Worm (Caenorhabditis elegans): ENCODE results near the gene ceh-1.

Gene ceh-1

DNA sequence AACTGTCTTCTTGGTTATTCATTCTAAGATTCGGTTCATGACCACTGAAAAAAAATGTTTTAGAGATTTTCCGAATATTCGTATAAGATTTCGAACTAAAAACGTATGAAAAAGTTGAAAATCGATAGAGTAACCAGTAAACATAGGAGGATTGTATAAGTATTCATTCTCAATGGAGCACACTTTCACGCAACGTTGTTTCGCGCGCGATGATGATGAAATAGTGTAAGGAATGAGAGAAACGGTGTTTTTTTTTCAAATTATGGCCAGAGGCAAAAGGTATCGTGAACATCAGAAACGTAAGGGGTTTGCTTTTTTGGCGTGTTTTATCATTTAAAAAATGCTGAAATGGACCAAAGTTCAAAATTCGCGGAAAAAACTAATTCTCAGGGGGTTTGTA, 34.4 kb downstream of the ceh-1 start, which contains the start of gene pqn-65:
pqn-65 (minus strand) TSS at position 54 of the 400 bp plus-strand sequence.
- TF ChIP-seq nhr-129 (tag; optimal IDR thresholded peaks at IDR 0.05) (peak; percentile 76), mbf-1 (tag; optimal IDR thresholded peaks at IDR 0.05) (no peak), C34F6.9 (tag; optimal IDR thresholded peaks at IDR 0.05) (peak; percentile 28), unc-55 (GFP tag; optimal IDR thresholded peaks at IDR 0.05) (peak; percentile 57), lsy-2 (tag; optimal IDR thresholded peaks at IDR 0.05) (peak in 1 of 2 experiments; percentile 9), aly-2 (tag; optimal IDR thresholded peaks at IDR 0.05) (no peak), lin-13 (GFP tag; optimal IDR thresholded peaks at IDR 0.05) (no peak)

DNA sequence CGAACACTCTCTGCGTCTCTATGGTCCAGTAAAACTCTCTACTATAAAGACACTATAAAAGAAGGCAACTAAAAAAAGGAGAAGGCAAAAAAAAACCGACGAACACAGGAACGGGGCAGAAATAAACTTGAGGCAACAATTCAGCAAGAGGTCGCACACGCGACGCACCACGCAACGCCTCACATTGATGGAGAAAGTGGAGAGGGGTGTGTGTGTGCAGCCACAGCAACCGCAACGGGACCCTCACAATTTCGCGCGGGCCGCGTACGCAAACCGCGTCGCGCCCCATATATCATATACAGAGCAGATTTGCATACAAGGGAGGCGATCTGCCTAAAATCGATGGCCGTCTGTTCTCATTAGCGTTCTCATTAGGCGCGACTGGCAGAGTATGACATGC, 37.1 kb downstream of the ceh-1 start:
- TF ChIP-seq ztf-11 (tag; optimal IDR thresholded peaks at IDR 0.05) (no peak), crh-2 (tag; optimal IDR thresholded peaks at IDR 0.05) (no peak), nhr-129 (tag; optimal IDR thresholded peaks at IDR 0.05) (peak; percentile 42), sma-9 (GFP tag; optimal IDR thresholded peaks at IDR 0.05) (no peak), sma-9 (tag; optimal IDR thresholded peaks at IDR 0.05) (no peak), lsy-2 (tag; optimal IDR thresholded peaks at IDR 0.05) (peak in 1 of 2 experiments; percentile 2), sma-3 (GFP tag; optimal IDR thresholded peaks at IDR 0.05) (no peak), lin-39 (tag; optimal IDR thresholded peaks at IDR 0.05) (no peak), nhr-11 (tag; optimal IDR thresholded peaks at IDR 0.05) (no peak), dmd-4 (tag; optimal IDR thresholded peaks at IDR 0.05) (no peak), peb-1 (tag; optimal IDR thresholded peaks at IDR 0.05) (no peak), ceh-82 (tag; optimal IDR thresholded peaks at IDR 0.05) (no peak), unc-39 (tag; optimal IDR thresholded peaks at IDR 0.05) (no peak), unc-55 (GFP tag; optimal IDR thresholded peaks at IDR 0.05) (peak; percentile 51), mab-5 (tag; optimal IDR thresholded peaks at IDR 0.05) (no peak), blmp-1 (tag; optimal IDR thresholded peaks at IDR 0.05; ENCODE audit: insufficient read depth) (no peak), nhr-10 (tag; optimal IDR thresholded peaks at IDR 0.05) (no peak), elt-3 (tag; optimal IDR thresholded peaks at IDR 0.05) (no peak), nhr-21 (tag; optimal IDR thresholded peaks at IDR 0.05) (no peak), ztf-1 (GFP tag; conservative IDR thresholded peaks at IDR 0.05) (no peak), sem-4 (tag; optimal IDR thresholded peaks at IDR 0.05) (no peak), snpc-4 (tag; optimal IDR thresholded peaks at IDR 0.05) (no peak), nhr-12 (tag; optimal IDR thresholded peaks at IDR 0.05) (no peak), R02D3.7 (tag; optimal IDR thresholded peaks at IDR 0.05) (no peak), elt-1 (tag; optimal IDR thresholded peaks at IDR 0.05) (no peak)

DNA sequence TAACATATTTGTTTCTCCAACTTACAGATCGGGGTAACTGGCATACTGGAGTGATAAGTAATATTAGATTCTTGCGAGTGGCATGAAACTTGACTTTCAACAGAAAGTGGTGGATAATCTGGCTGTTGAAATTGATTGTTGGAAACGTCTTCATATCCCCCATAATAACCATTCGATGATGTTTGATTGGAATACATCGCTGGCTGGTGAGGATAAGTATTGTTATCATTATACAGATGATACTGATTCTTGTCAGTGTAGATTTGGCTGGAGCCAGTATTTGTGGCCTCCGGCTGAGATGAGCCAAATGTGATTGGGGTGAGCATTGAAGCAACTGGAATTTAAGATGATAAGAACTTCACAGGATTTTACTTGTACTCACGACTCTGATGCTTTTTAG, 38.9 kb downstream of the ceh-1 start:
- TF ChIP-seq nhr-237 (tag; optimal IDR thresholded peaks at IDR 0.05) (no peak), C34F6.9 (tag; optimal IDR thresholded peaks at IDR 0.05) (no peak), nhr-10 (tag; optimal IDR thresholded peaks at IDR 0.05) (no peak), lsy-2 (tag; optimal IDR thresholded peaks at IDR 0.05) (no peak), lin-11 (tag; optimal IDR thresholded peaks at IDR 0.05) (no peak), dmd-4 (tag; optimal IDR thresholded peaks at IDR 0.05) (no peak), mbf-1 (tag; optimal IDR thresholded peaks at IDR 0.05) (no peak), nhr-23 (tag; optimal IDR thresholded peaks at IDR 0.05) (no peak), unc-62 (GFP tag; optimal IDR thresholded peaks at IDR 0.05) (no peak), sma-9 (GFP tag; optimal IDR thresholded peaks at IDR 0.05) (no peak), sma-9 (tag; optimal IDR thresholded peaks at IDR 0.05) (no peak), mdl-1 (tag; optimal IDR thresholded peaks at IDR 0.05) (no peak), ztf-4 (tag; optimal IDR thresholded peaks at IDR 0.05) (no peak), elt-3 (tag; optimal IDR thresholded peaks at IDR 0.05) (no peak)

DNA sequence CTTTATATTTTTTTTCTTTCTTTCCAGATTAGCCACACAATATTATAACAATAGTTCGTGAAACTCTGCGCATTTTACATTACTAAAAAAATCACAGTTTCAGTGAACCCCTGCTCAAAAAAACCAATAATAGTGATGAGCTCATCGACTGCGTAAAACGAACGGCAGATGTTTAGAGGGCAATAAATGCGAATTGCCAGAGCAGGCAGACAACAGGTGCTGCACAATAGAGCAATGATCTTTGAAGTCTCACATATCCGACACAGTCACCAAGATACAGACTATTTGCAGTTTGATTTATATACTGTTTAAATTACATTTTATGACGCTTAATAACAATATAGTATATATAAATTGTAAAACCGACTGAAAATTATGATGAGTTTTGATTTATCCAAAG, 44.3 kb downstream of the ceh-1 start:
- TF ChIP-seq nhr-12 (tag; optimal IDR thresholded peaks at IDR 0.05): no peak
- TF ChIP-seq nhr-6 (tag; optimal IDR thresholded peaks at IDR 0.05): no peak
- no peak for TF ChIP-seq unc-39 (tag; optimal IDR thresholded peaks at IDR 0.05)
- TF ChIP-seq ceh-82 (tag; optimal IDR thresholded peaks at IDR 0.05): no peak
- no peak for TF ChIP-seq snpc-4 (tag; optimal IDR thresholded peaks at IDR 0.05)
- TF ChIP-seq mdl-1 (tag; optimal IDR thresholded peaks at IDR 0.05): no peak
- TF ChIP-seq zag-1 (tag; optimal IDR thresholded peaks at IDR 0.05): no peak
- no peak for TF ChIP-seq alr-1 (tag; optimal IDR thresholded peaks at IDR 0.05)
- no peak for TF ChIP-seq crh-2 (tag; optimal IDR thresholded peaks at IDR 0.05)
- TF ChIP-seq R02D3.7 (tag; optimal IDR thresholded peaks at IDR 0.05): no peak
- no peak for TF ChIP-seq nhr-237 (tag; optimal IDR thresholded peaks at IDR 0.05)
- no peak for TF ChIP-seq nhr-77 (tag; optimal IDR thresholded peaks at IDR 0.05)
- TF ChIP-seq F13H6.1 (tag; optimal IDR thresholded peaks at IDR 0.05): no peak

All from whole organism, L2 larva.